Fruit fly (Drosophila melanogaster) whole organism, wandering third instar larva: ENCODE data around the gene Tim13.

Experiments
- Mio ChIP-seq: sonication (Bioruptor generic); optimal IDR thresholded peaks from 2 replicates; lab custom pipeline; 2016; ENCODE audit warnings: missing biosample characterization, missing genetic modification characterization
- br ChIP-seq: fragments of 200-800 bp; sonication (Bioruptor generic); optimal IDR thresholded peaks from 2 replicates; lab custom pipeline; 2016; ENCODE audit warnings: missing biosample characterization, missing genetic modification characterization
- fru ChIP-seq: fragments of 200-800 bp; sonication (Bioruptor generic); optimal IDR thresholded peaks from 3 replicates; lab custom pipeline; 2016; ENCODE audit warnings: missing biosample characterization, mild to moderate bottlenecking, missing genetic modification characterization
- sv ChIP-seq: fragments of 200-800 bp; sonication (Bioruptor generic); optimal IDR thresholded peaks from 3 replicates; lab custom pipeline; 2016; ENCODE audit warnings: missing biosample characterization, missing genetic modification characterization
- tai ChIP-seq: sonication (Bioruptor generic); optimal IDR thresholded peaks from 2 replicates; lab custom pipeline; 2016; ENCODE audit warnings: missing biosample characterization, missing genetic modification characterization
- woc ChIP-seq: sonication (Bioruptor generic); optimal IDR thresholded peaks from 2 replicates; lab custom pipeline; 2016; ENCODE audit warnings: missing biosample characterization, mild to moderate bottlenecking, missing genetic modification characterization

dm6 chr3L:11819639-11820456 lies 45.5 kb upstream of the Tim13 start:
- TF ChIP-seq tai (GFP tag; lab: Kevin White, UChicago): no peak
- TF ChIP-seq Mio: no peak
- TF ChIP-seq sv (GFP tag; lab: Kevin White, UChicago): no peak
- peak; percentile 55 for TF ChIP-seq fru (GFP tag; lab: Kevin White, UChicago)
- TF ChIP-seq woc (GFP tag; lab: Kevin White, UChicago): peak; percentile 67
- TF ChIP-seq br (GFP tag; lab: Kevin White, UChicago): peak; percentile 31
